Fruit fly (Drosophila melanogaster): ENCODE results near the gene Arglu1.

Gene Arglu1

DNA sequence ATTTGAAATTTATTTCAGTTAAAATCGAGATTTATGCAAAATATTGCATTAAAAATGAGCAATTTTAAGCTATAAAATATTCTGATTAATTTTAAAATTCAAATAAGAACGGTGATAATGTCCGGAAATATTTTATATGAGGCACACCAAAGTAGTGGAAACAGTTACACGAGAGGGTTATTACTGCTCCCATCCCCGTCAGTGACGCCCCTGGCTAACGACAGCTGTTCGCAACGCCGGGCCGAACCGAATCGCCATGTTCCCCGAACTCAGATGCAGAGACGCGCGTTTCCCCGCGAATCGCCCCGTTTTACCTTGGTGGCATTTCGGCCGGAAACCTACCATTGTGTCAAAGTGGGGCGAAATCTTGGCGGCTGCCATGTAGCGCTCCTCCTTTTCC lies 26.2 kb downstream of the Arglu1 start (continued):
- TF ChIP-seq disco-r (GFP tag; optimal IDR thresholded peaks at IDR 0.05), result no peak
- TF ChIP-seq CG8388 (GFP tag; optimal IDR thresholded peaks at IDR 0.05), result peak; percentile 41
- TF ChIP-seq row (GFP tag; IDR thresholded peaks at IDR 0.05), result peak; percentile 81
- no peak for TF ChIP-seq Asciz (GFP tag; optimal IDR thresholded peaks at IDR 0.05)
- TF ChIP-seq sug (tag; optimal IDR thresholded peaks at IDR 0.05), result peak; percentile 7
- peak; percentile 19 for TF ChIP-seq grau (tag; optimal IDR thresholded peaks at IDR 0.05)
- TF ChIP-seq sens (GFP tag), result peak; percentile 53
- peak; percentile 42 for TF ChIP-seq CG2120 (GFP tag; optimal IDR thresholded peaks at IDR 0.05)
- no peak for TF ChIP-seq bsh (GFP tag; optimal IDR thresholded peaks at IDR 0.05)
- TF ChIP-seq tgo (GFP tag; IDR thresholded peaks at IDR 0.05), result peak; percentile 37; the same call in 1 of the 3 replicates
- TF ChIP-seq CG15011 (GFP tag; optimal IDR thresholded peaks at IDR 0.05), result no peak
- TF ChIP-seq CG16815 (GFP tag; optimal IDR thresholded peaks at IDR 0.05), result no peak
- peak; percentile 31 for TF ChIP-seq zfh2 (GFP tag; optimal IDR thresholded peaks at IDR 0.05)
- TF ChIP-seq hth (optimal IDR thresholded peaks at IDR 0.05), result no peak
- no peak for TF ChIP-seq CG4328 (GFP tag; optimal IDR thresholded peaks at IDR 0.05)
- TF ChIP-seq Side (GFP tag; optimal IDR thresholded peaks at IDR 0.05), result peak; percentile 55
- TF ChIP-seq Meics (GFP tag; optimal IDR thresholded peaks at IDR 0.05), result peak; percentile 12
- TF ChIP-seq slbo (GFP tag; IDR thresholded peaks at IDR 0.05), result peak; percentile 74
- no peak for TF ChIP-seq CG7928 (GFP tag; optimal IDR thresholded peaks at IDR 0.05)
- TF ChIP-seq NfI (GFP tag; optimal IDR thresholded peaks at IDR 0.05), result peak; percentile 24
- peak; percentile 32 for TF ChIP-seq CG12769 (tag; optimal IDR thresholded peaks at IDR 0.05)
- peak; percentile 57 for TF ChIP-seq lilli (GFP tag; optimal IDR thresholded peaks at IDR 0.05)
- TF ChIP-seq Hmr (GFP tag; optimal IDR thresholded peaks at IDR 0.05), result peak; percentile 3
- no peak for TF ChIP-seq prd (optimal IDR thresholded peaks at IDR 0.05)
- 0 out of 3 replicates have a peak, but pooled peaks have one; percentile 13 for TF ChIP-seq prd (GFP tag; IDR thresholded peaks at IDR 0.05)
- TF ChIP-seq CG2199 (GFP tag; IDR thresholded peaks at IDR 0.05), result no peak
- TF ChIP-seq CG1603 (tag; optimal IDR thresholded peaks at IDR 0.05), result peak; percentile 8
- 0 out of 2 replicates have a peak, but pooled peaks have one; percentile 8 for TF ChIP-seq al (GFP tag; IDR thresholded peaks at IDR 0.05)
- no peak for TF ChIP-seq BEAF-32 (GFP tag; optimal IDR thresholded peaks at IDR 0.05)
- no peak for TF ChIP-seq HmgD (GFP tag; optimal IDR thresholded peaks at IDR 0.05)
- peak; percentile 88 for TF ChIP-seq CG3995 (GFP tag; optimal IDR thresholded peaks at IDR 0.05)
- peak; percentile 19 for TF ChIP-seq jumu (GFP tag; optimal IDR thresholded peaks at IDR 0.05)
- TF ChIP-seq danr (GFP tag; IDR thresholded peaks at IDR 0.05), result peak; percentile 40; the same call in 1 of the 2 replicates
- TF ChIP-seq hb (GFP tag; IDR thresholded peaks at IDR 0.05; ENCODE audit: partially characterized antibody), result no peak
- peak; percentile 46 for TF ChIP-seq Camta (GFP tag; optimal IDR thresholded peaks at IDR 0.05)
- peak; percentile 39 for TF ChIP-seq Xbp1 (GFP tag; optimal IDR thresholded peaks at IDR 0.05)
- TF ChIP-seq Med (GFP tag), result peak; percentile 90
- TF ChIP-seq crp (GFP tag; optimal IDR thresholded peaks at IDR 0.05), result peak; percentile 10 to 82
- TF ChIP-seq CG10462 (GFP tag; optimal IDR thresholded peaks at IDR 0.05), result no peak
- TF ChIP-seq CG14667 (GFP tag; IDR thresholded peaks at IDR 0.05), result no peak
- TF ChIP-seq CG30403 (GFP tag; optimal IDR thresholded peaks at IDR 0.05), result peak; percentile 9
- no peak for TF ChIP-seq Mrtf (GFP tag; IDR thresholded peaks at IDR 0.05)
- peak; percentile 58; the same call in 2 of the 3 replicates for TF ChIP-seq zfh1 (GFP tag; IDR thresholded peaks at IDR 0.05)
- peak; percentile 66 for TF ChIP-seq CG5953 (GFP tag; IDR thresholded peaks at IDR 0.05)
- peak; percentile 2 for TF ChIP-seq chn (GFP tag; optimal IDR thresholded peaks at IDR 0.05)
- TF ChIP-seq Trl (optimal IDR thresholded peaks at IDR 0.05), result no peak
- TF ChIP-seq Trl (GFP tag; optimal IDR thresholded peaks at IDR 0.05), result peak; percentile 38
- peak; percentile 22 for TF ChIP-seq MBD-R2 (GFP tag; IDR thresholded peaks at IDR 0.05)
- TF ChIP-seq CG3407 (GFP tag; optimal IDR thresholded peaks at IDR 0.05), result no peak
- TF ChIP-seq Gug (GFP tag; IDR thresholded peaks at IDR 0.05), result peak; percentile 60; the same call in 2 of the 4 replicates
- TF ChIP-seq ham (GFP tag; IDR thresholded peaks at IDR 0.05), result peak; percentile 17; the same call in 1 of the 2 replicates
- peak; percentile 31 for TF ChIP-seq CG18619 (GFP tag; optimal IDR thresholded peaks at IDR 0.05)
